Fruit fly (Drosophila melanogaster) whole organism, embryonic: ENCODE data around the gene cdi.

ENCODE experiments used
- CG10431 ChIP-seq: fragments of 200-800 bp; sonication (Bioruptor generic); optimal IDR thresholded peaks from 3 replicates; lab custom pipeline; 2018; ENCODE audit warnings: missing biosample characterization, mild to moderate bottlenecking, missing genetic modification characterization
- CG10959 ChIP-seq: fragments of 200-800 bp; sonication (Bioruptor generic); IDR thresholded peaks from 2 replicates; pipeline ENCODE4 v1.3.6; 2022; ENCODE audit warnings: missing biosample characterization, missing genetic modification characterization
- CG11085 ChIP-seq: fragments of 200-800 bp; sonication (Bioruptor generic); IDR thresholded peaks from 2 replicates; pipeline ENCODE4 v1.3.6; 2022; ENCODE audit warnings: missing biosample characterization, missing genetic modification characterization
- CG11456 ChIP-seq: fragments of 200-800 bp; sonication (Bioruptor generic); IDR thresholded peaks from 3 replicates; pipeline ENCODE4 v1.3.6; 2022; ENCODE audit warnings: missing biosample characterization, missing genetic modification characterization
- CG12942 ChIP-seq: fragments of 200-800 bp; sonication (Bioruptor generic); optimal IDR thresholded peaks from 3 replicates; lab custom pipeline; 2016; ENCODE audit warnings: missing biosample characterization, missing genetic modification characterization
- CG14710 ChIP-seq: fragments of 200-800 bp; sonication (Bioruptor generic); optimal IDR thresholded peaks from 3 replicates; lab custom pipeline; 2019; ENCODE audit warnings: missing biosample characterization, mild to moderate bottlenecking, missing genetic modification characterization, moderate library complexity
- CG15269 ChIP-seq: fragments of 200-800 bp; sonication (Bioruptor generic); optimal IDR thresholded peaks from 2 replicates; lab custom pipeline; 2018; ENCODE audit warnings: missing biosample characterization, mild to moderate bottlenecking, missing genetic modification characterization, moderate library complexity
- CG15601 ChIP-seq: fragments of 200-800 bp; sonication (Bioruptor generic); optimal IDR thresholded peaks from 3 replicates; lab custom pipeline; 2019; ENCODE audit warnings: missing biosample characterization, mild to moderate bottlenecking, missing genetic modification characterization, moderate library complexity
- CG1602 ChIP-seq: fragments of 200-800 bp; sonication (Bioruptor generic); optimal IDR thresholded peaks from 3 replicates; lab custom pipeline; 2016; ENCODE audit warnings: missing biosample characterization, missing genetic modification characterization
- CG17186 ChIP-seq: fragments of 200-800 bp; sonication (Bioruptor generic); optimal IDR thresholded peaks from 3 replicates; lab custom pipeline; 2017; ENCODE audit warnings: missing biosample characterization, missing genetic modification reagents, missing genetic modification characterization
- CG2875 ChIP-seq: fragments of 200-800 bp; sonication (Bioruptor generic); optimal IDR thresholded peaks from 2 replicates; lab custom pipeline; 2017; ENCODE audit warnings: missing biosample characterization, mild to moderate bottlenecking, missing genetic modification characterization, missing genetic modification reagents
- CG3995 ChIP-seq: fragments of 200-800 bp; sonication (Bioruptor generic); optimal IDR thresholded peaks from 3 replicates; lab custom pipeline; 2016; ENCODE audit warnings: missing biosample characterization, missing genetic modification characterization
- CG4328 ChIP-seq: fragments of 200-800 bp; sonication (Bioruptor generic); optimal IDR thresholded peaks from 3 replicates; lab custom pipeline; 2017; ENCODE audit warnings: missing biosample characterization, missing genetic modification reagents, missing genetic modification characterization
- CG4707 ChIP-seq: fragments of 200-800 bp; sonication (Bioruptor generic); optimal IDR thresholded peaks from 2 replicates; lab custom pipeline; 2018; ENCODE audit warnings: missing biosample characterization, mild to moderate bottlenecking, missing genetic modification characterization, moderate library complexity
- CG7271 ChIP-seq: fragments of 200-800 bp; sonication (Bioruptor generic); optimal IDR thresholded peaks from 2 replicates; lab custom pipeline; 2018; ENCODE audit warnings: missing biosample characterization, mild to moderate bottlenecking, missing genetic modification characterization, moderate library complexity
- CG8290 ChIP-seq, 3 experiments: fragments of 200-800 bp; sonication (Bioruptor generic); optimal IDR thresholded peaks; 2 replicates each; lab custom pipeline; 2016 to 2019; ENCODE audit warnings: missing biosample characterization in 3 of 3, missing genetic modification characterization in 3 of 3, mild to moderate bottlenecking in 2 of 3, moderate library complexity in 1 of 3
- CrebB ChIP-seq: fragments of 200-800 bp; sonication (Bioruptor generic); optimal IDR thresholded peaks from 3 replicates; lab custom pipeline; 2018; ENCODE audit warnings: missing biosample characterization, mild to moderate bottlenecking, missing genetic modification characterization
- Drgx ChIP-seq: fragments of 200-800 bp; sonication (Bioruptor generic); IDR thresholded peaks from 2 replicates; pipeline ENCODE4 v1.3.6; 2022; ENCODE audit warnings: missing biosample characterization, missing genetic modification characterization
- H2.0 ChIP-seq: fragments of 200-800 bp; sonication (Bioruptor generic); IDR thresholded peaks from 2 replicates; pipeline ENCODE4 v1.3.6; 2022; ENCODE audit warnings: missing biosample characterization, missing genetic modification characterization
- Hr78 ChIP-seq, 2 experiments: fragments of 200-800 bp in 1 of 2; fragments of >200 bp in 1 of 2; sonication (Bioruptor generic) in 1 of 2; optimal IDR thresholded peaks; 2 replicates each; lab custom pipeline; 2017 to 2019; ENCODE audit warnings: missing biosample characterization in 2 of 2, missing genetic modification characterization in 2 of 2, mild to moderate bottlenecking in 1 of 2, moderate library complexity in 1 of 2
- Mad ChIP-seq: fragments of 200-800 bp; sonication (Bioruptor generic); optimal IDR thresholded peaks from 2 replicates; lab custom pipeline; 2016; ENCODE audit warnings: missing biosample characterization, missing genetic modification characterization
- Max ChIP-seq: fragments of 200-800 bp; sonication (Bioruptor generic); optimal IDR thresholded peaks from 2 replicates; lab custom pipeline; 2016; ENCODE audit warnings: missing biosample characterization, mild to moderate bottlenecking, missing genetic modification characterization
- Mes4 ChIP-seq: fragments of 200-800 bp; sonication (Bioruptor generic); optimal IDR thresholded peaks from 2 replicates; lab custom pipeline; 2016; ENCODE audit warnings: missing biosample characterization, missing genetic modification characterization
- NC2α ChIP-seq: fragments of 200-800 bp; sonication (Bioruptor generic); optimal IDR thresholded peaks from 2 replicates; lab custom pipeline; 2016; ENCODE audit warnings: missing biosample characterization, missing genetic modification characterization
- Nf-YC ChIP-seq: fragments of 200-800 bp; optimal IDR thresholded peaks from 3 replicates; lab custom pipeline; 2019; ENCODE audit warnings: missing biosample characterization, mild to moderate bottlenecking, missing genetic modification characterization, moderate library complexity
- PHDP ChIP-seq: fragments of 200-800 bp; sonication (Bioruptor generic); optimal IDR thresholded peaks from 3 replicates; lab custom pipeline; 2018; ENCODE audit warnings: missing biosample characterization, mild to moderate bottlenecking, missing genetic modification characterization, moderate library complexity
- Scr ChIP-seq: fragments of 200-800 bp; sonication (Bioruptor generic); IDR thresholded peaks from 2 replicates; pipeline ENCODE4 v1.3.6; 2022; ENCODE audit warnings: missing biosample characterization, missing genetic modification characterization; ENCODE audit not compliant: partially characterized antibody
- Sry-β ChIP-seq: fragments of 200-800 bp; sonication (Bioruptor generic); optimal IDR thresholded peaks from 2 replicates; lab custom pipeline; 2018; ENCODE audit warnings: missing biosample characterization, mild to moderate bottlenecking, missing genetic modification characterization, moderate library complexity
- ab ChIP-seq: fragments of 200-800 bp; sonication (Bioruptor generic); optimal IDR thresholded peaks from 2 replicates; lab custom pipeline; 2016; ENCODE audit warnings: missing biosample characterization, missing genetic modification characterization
- abd-A ChIP-seq: fragments of 200-800 bp; sonication (Bioruptor generic); optimal IDR thresholded peaks from 3 replicates; lab custom pipeline; 2019; ENCODE audit warnings: missing biosample characterization, mild to moderate bottlenecking, missing genetic modification characterization, moderate library complexity
- bsh ChIP-seq, 2 experiments: fragments of 200-800 bp; sonication (Bioruptor generic); optimal IDR thresholded peaks; 2 replicates each; lab custom pipeline; 2017 to 2018; ENCODE audit warnings: mild to moderate bottlenecking in 2 of 2, missing biosample characterization in 2 of 2, missing genetic modification characterization in 2 of 2, moderate library complexity in 1 of 2
- cwo ChIP-seq: fragments of 200-800 bp; sonication (Bioruptor generic); optimal IDR thresholded peaks from 3 replicates; lab custom pipeline; 2017; ENCODE audit warnings: missing biosample characterization, missing genetic modification characterization, mild to moderate bottlenecking, moderate library complexity, missing genetic modification reagents
- dpn ChIP-seq, 2 experiments: fragments of 200-800 bp; sonication (Bioruptor generic); optimal IDR thresholded peaks; 3 replicates each; lab custom pipeline; 2016; ENCODE audit warnings: missing biosample characterization in 2 of 2, missing genetic modification characterization in 2 of 2
- fd3F ChIP-seq: fragments of 200-800 bp; sonication (Bioruptor generic); optimal IDR thresholded peaks from 2 replicates; lab custom pipeline; 2018; ENCODE audit warnings: missing biosample characterization, mild to moderate bottlenecking, missing genetic modification characterization, moderate library complexity
- gem ChIP-seq: fragments of 200-800 bp; sonication (Bioruptor generic); optimal IDR thresholded peaks from 2 replicates; lab custom pipeline; 2019; ENCODE audit warnings: missing biosample characterization, mild to moderate bottlenecking, missing genetic modification characterization, moderate library complexity
- hkb ChIP-seq, 2 experiments: fragments of 200-800 bp in 1 of 2; fragments of >200 bp in 1 of 2; sonication (Bioruptor generic) in 1 of 2; IDR thresholded peaks in 1 of 2; optimal IDR thresholded peaks in 1 of 2; 2 replicates each; pipeline versions ENCODE4 v1.3.6 to Lab custom; 2017 to 2022; ENCODE audit warnings: missing biosample characterization in 1 of 2, missing genetic modification characterization in 1 of 2
- hth ChIP-seq: fragments of >200 bp; optimal IDR thresholded peaks from 2 replicates; lab custom pipeline; 2017; ENCODE audit warnings: inconsistent platforms
- lab ChIP-seq: fragments of 200-800 bp; sonication (Bioruptor generic); optimal IDR thresholded peaks from 3 replicates; lab custom pipeline; 2017; ENCODE audit warnings: missing biosample characterization, missing genetic modification characterization, mild to moderate bottlenecking, moderate library complexity, missing genetic modification reagents
- lola ChIP-seq, 3 experiments: fragments of >200 bp in 2 of 3; fragments of 200-800 bp in 1 of 3; sonication (Bioruptor generic) in 1 of 3; optimal IDR thresholded peaks; 2 replicates each; lab custom pipeline; 2017 to 2019; ENCODE audit warnings: missing biosample characterization in 3 of 3, missing genetic modification characterization in 3 of 3, mild to moderate bottlenecking in 1 of 3, moderate library complexity in 1 of 3
- nerfin-1 ChIP-seq: fragments of 200-800 bp; sonication (Bioruptor generic); optimal IDR thresholded peaks from 3 replicates; lab custom pipeline; 2019; ENCODE audit warnings: missing biosample characterization, mild to moderate bottlenecking, missing genetic modification characterization, moderate library complexity
- onecut ChIP-seq: fragments of 200-800 bp; sonication (Bioruptor generic); IDR thresholded peaks from 2 replicates; pipeline ENCODE4 v1.3.6; 2022; ENCODE audit warnings: missing biosample characterization, missing genetic modification characterization
- pfk ChIP-seq: fragments of 200-800 bp; sonication (Bioruptor generic); optimal IDR thresholded peaks from 2 replicates; lab custom pipeline; 2018; ENCODE audit warnings: missing biosample characterization, mild to moderate bottlenecking, missing genetic modification characterization, moderate library complexity
- twi ChIP-seq: fragments of 200-800 bp; optimal IDR thresholded peaks from 2 replicates; lab custom pipeline; 2019; ENCODE audit warnings: missing biosample characterization, mild to moderate bottlenecking, missing genetic modification characterization, moderate library complexity
- vvl ChIP-seq: fragments of 200-800 bp; sonication (Bioruptor generic); IDR thresholded peaks from 2 replicates; pipeline ENCODE4 v1.3.6; 2022; ENCODE audit warnings: missing biosample characterization, missing genetic modification characterization
- wek ChIP-seq: fragments of 200-800 bp; sonication (Bioruptor generic); optimal IDR thresholded peaks from 3 replicates; lab custom pipeline; 2018; ENCODE audit warnings: missing biosample characterization, mild to moderate bottlenecking, missing genetic modification characterization, moderate library complexity

Gene cdi

dm6 chr3R:18998370-18998769 is 95.7 kb downstream of the cdi start (continued):
- no peak for TF ChIP-seq H2.0 (GFP tag; lab: Robert Waterston, UW)
- TF ChIP-seq onecut, result no peak
- TF ChIP-seq bsh (GFP tag; optimal IDR thresholded peaks at IDR 0.05; lab: Kevin White, UChicago), result peak in 1 of 2 experiments; percentile 47
- no peak for TF ChIP-seq Nf-YC
- no peak for TF ChIP-seq NC2α (GFP tag; lab: Kevin White, UChicago)
- TF ChIP-seq lab (GFP tag; lab: Kevin White, UChicago), result no peak
- TF ChIP-seq CG7271, result no peak
- no peak for TF ChIP-seq gem
- 0 out of 2 replicates have a peak, but pooled peaks have one; percentile 5 for TF ChIP-seq Drgx (GFP tag; lab: Robert Waterston, UW)
- TF ChIP-seq hth, result no peak
- TF ChIP-seq wek (GFP tag; lab: Kevin White, UChicago), result no peak
- TF ChIP-seq CG4707 (GFP tag; lab: Kevin White, UChicago), result no peak
- TF ChIP-seq abd-A (tag; lab: Kevin White, UChicago), result no peak
- TF ChIP-seq CG11085 (GFP tag; lab: Robert Waterston, UW), result no peak

dm6 chr3R:18997388-18998287 is 96.4 kb downstream of the cdi start:
- TF ChIP-seq Sry-β (GFP tag; lab: Kevin White, UChicago), result peak; percentile 53
- TF ChIP-seq CG1602 (GFP tag; lab: Kevin White, UChicago), result peak; percentile 56
- TF ChIP-seq Hr78 (GFP tag; optimal IDR thresholded peaks at IDR 0.05; lab: Kevin White, UChicago), result peak in 1 of 2 experiments; percentile 59
- peak in 1 of 2 experiments; percentile 21 for TF ChIP-seq dpn (GFP tag; optimal IDR thresholded peaks at IDR 0.05; lab: Kevin White, UChicago)
- peak; percentile 91 for TF ChIP-seq PHDP (tag; lab: Kevin White, UChicago)
- peak; percentile 93 for TF ChIP-seq CG10431 (GFP tag; lab: Kevin White, UChicago)
- peak; percentile 51 for TF ChIP-seq Mad (GFP tag; lab: Kevin White, UChicago)
- peak; percentile 14; the same call in 1 of the 2 replicates for TF ChIP-seq vvl (GFP tag; lab: Robert Waterston, UW)
- no peak for TF ChIP-seq fd3F (GFP tag; lab: Kevin White, UChicago)
- TF ChIP-seq CG2875 (GFP tag; lab: Kevin White, UChicago), result peak; percentile 95
- TF ChIP-seq nerfin-1, result peak; percentile 76
- no peak for TF ChIP-seq CG11456 (GFP tag; lab: Robert Waterston, UW)
- TF ChIP-seq hkb (optimal IDR thresholded peaks at IDR 0.05; lab: Kevin White, UChicago), result no peak
- peak; percentile 68 for TF ChIP-seq hkb (GFP tag; IDR thresholded peaks at IDR 0.05; lab: Robert Waterston, UW)
- peak; percentile 27 for TF ChIP-seq pfk (GFP tag; lab: Kevin White, UChicago)
- TF ChIP-seq Max (GFP tag; lab: Kevin White, UChicago), result no peak
- no peak for TF ChIP-seq Scr (GFP tag; lab: Robert Waterston, UW)
- no peak for TF ChIP-seq ab (GFP tag; lab: Kevin White, UChicago)
- TF ChIP-seq CG17186 (GFP tag; lab: Kevin White, UChicago), result peak; percentile 56
- TF ChIP-seq CG14710 (tag; lab: Kevin White, UChicago), result peak; percentile 72
- TF ChIP-seq CG4328 (GFP tag; lab: Kevin White, UChicago), result no peak
- peak; percentile 96 for TF ChIP-seq CG15601 (tag; lab: Kevin White, UChicago)
- TF ChIP-seq CG3995 (GFP tag; lab: Kevin White, UChicago), result no peak
- TF ChIP-seq abd-A (tag; lab: Kevin White, UChicago), result peak; percentile 85
- TF ChIP-seq CrebB (tag; lab: Kevin White, UChicago), result peak; percentile 90
- peak in 1 of 3 experiments; percentile 88 for TF ChIP-seq lola (GFP tag; optimal IDR thresholded peaks at IDR 0.05; lab: Kevin White, UChicago)
- no peak for TF ChIP-seq CG10959
- TF ChIP-seq CG12942 (GFP tag; lab: Kevin White, UChicago), result peak; percentile 48
- no peak for TF ChIP-seq CG8290 (GFP tag; optimal IDR thresholded peaks at IDR 0.05; lab: Kevin White, UChicago)
- TF ChIP-seq CG8290 (tag; optimal IDR thresholded peaks at IDR 0.05; lab: Kevin White, UChicago), result peak; percentile 64 to 97
- peak; percentile 44 for TF ChIP-seq CG15269 (tag; lab: Kevin White, UChicago)
- peak; percentile 76 for TF ChIP-seq Mes4 (GFP tag; lab: Kevin White, UChicago)
- TF ChIP-seq twi (tag; lab: Kevin White, UChicago), result peak; percentile 65
- TF ChIP-seq cwo, result peak; percentile 25
